Worm (Caenorhabditis elegans): Measurements from ENCODE around the gene srbc-21.

DNA sequence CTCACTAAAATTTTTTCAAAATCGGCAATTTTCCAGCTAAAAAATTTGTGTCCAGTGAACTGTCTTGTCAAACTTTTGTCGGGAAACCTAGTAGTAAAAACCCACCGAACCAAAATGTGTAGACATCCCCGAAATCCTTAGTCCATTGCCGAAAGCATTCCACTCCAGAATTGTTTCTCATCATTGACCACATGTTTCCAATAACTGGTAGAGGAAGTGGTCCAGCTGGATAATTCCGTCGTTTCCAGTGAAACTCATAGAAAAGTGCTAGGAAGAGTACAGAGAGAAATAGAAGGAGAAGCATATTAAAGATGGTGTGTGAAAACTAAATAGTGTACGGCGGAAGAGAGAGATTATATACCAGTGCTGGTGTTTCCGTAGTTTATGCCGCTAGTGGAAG is 48.7 kb downstream of the srbc-21 start, which contains the start of gene cyp-33C12:
- TF ChIP-seq sptf-1 (tag; optimal IDR thresholded peaks at IDR 0.05), result no peak
- TF ChIP-seq nhr-76 (tag; optimal IDR thresholded peaks at IDR 0.05), result no peak
- TF ChIP-seq mab-5 (tag; optimal IDR thresholded peaks at IDR 0.05), result no peak
- no peak for TF ChIP-seq snpc-4 (tag; optimal IDR thresholded peaks at IDR 0.05)
- no peak for TF ChIP-seq ceh-83 (GFP tag; optimal IDR thresholded peaks at IDR 0.05)
- TF ChIP-seq elt-3 (tag; optimal IDR thresholded peaks at IDR 0.05), result no peak
- TF ChIP-seq mls-2 (tag; optimal IDR thresholded peaks at IDR 0.05), result no peak
- TF ChIP-seq elt-1 (tag; optimal IDR thresholded peaks at IDR 0.05; ENCODE audit: borderline replicate concordance, insufficient read depth), result no peak

All from whole organism, mixed stage, embryonic.